Worm (Caenorhabditis elegans) whole organism, L3 larva: ENCODE data around the gene F17C8.9.

Experiments
- R02D3.7 ChIP-seq: fragments of 150-350 bp; optimal IDR thresholded peaks from 2 replicates; lab custom pipeline; 2014; ENCODE audit warnings: missing biosample characterization, missing genetic modification characterization
- ZK546.5 ChIP-seq: sonication (generic microtip); optimal IDR thresholded peaks from 2 replicates; lab custom pipeline; 2017; ENCODE audit warnings: missing biosample characterization, missing genetic modification characterization
- aly-2 ChIP-seq: fragments of 150-350 bp; optimal IDR thresholded peaks from 2 replicates; lab custom pipeline; 2014; ENCODE audit warnings: missing biosample characterization, missing genetic modification characterization
- ama-1 ChIP-seq: fragments of 150-350 bp; optimal IDR thresholded peaks from 2 replicates; lab custom pipeline; 2018
- ceh-16 ChIP-seq: sonication (generic microtip); optimal IDR thresholded peaks from 2 replicates; lab custom pipeline; 2017; ENCODE audit warnings: missing biosample characterization, missing genetic modification characterization
- ceh-28 ChIP-seq: fragments of 150-350 bp; optimal IDR thresholded peaks from 2 replicates; lab custom pipeline; 2014; ENCODE audit warnings: missing biosample characterization, missing genetic modification reagents, missing genetic modification characterization
- ceh-82 ChIP-seq: fragments of 150-350 bp; optimal IDR thresholded peaks from 2 replicates; lab custom pipeline; 2014; ENCODE audit warnings: missing biosample characterization, missing genetic modification characterization
- ceh-9 ChIP-seq: sonication (generic microtip); optimal IDR thresholded peaks from 2 replicates; lab custom pipeline; 2018; ENCODE audit warnings: missing biosample characterization, missing genetic modification characterization
- daf-12 ChIP-seq: fragments of 150-350 bp; optimal IDR thresholded peaks from 2 replicates; lab custom pipeline; 2014; ENCODE audit warnings: missing biosample characterization, missing genetic modification reagents, missing genetic modification characterization
- egl-27 ChIP-seq: sonication (generic microtip); optimal IDR thresholded peaks from 4 replicates; lab custom pipeline; 2017; ENCODE audit warnings: missing biosample characterization, missing genetic modification reagents, missing genetic modification characterization
- egl-5 ChIP-seq: fragments of 150-350 bp; optimal IDR thresholded peaks from 2 replicates; lab custom pipeline; 2017; ENCODE audit warnings: missing biosample characterization, missing genetic modification reagents, missing genetic modification characterization, inconsistent platforms
- elt-1 ChIP-seq: fragments of 150-350 bp; optimal IDR thresholded peaks from 2 replicates; lab custom pipeline; 2014; ENCODE audit warnings: missing biosample characterization, missing genetic modification characterization
- elt-2 ChIP-seq: sonication (generic microtip); optimal IDR thresholded peaks from 2 replicates; lab custom pipeline; 2016; ENCODE audit warnings: missing genetic modification reagents, mild to moderate bottlenecking, missing genetic modification characterization, missing compliant biosample characterization
- elt-3 ChIP-seq, 3 experiments: fragments of 150-350 bp in 1 of 3; sonication (generic microtip) in 2 of 3; optimal IDR thresholded peaks; 2 replicates in 2 of 3; 4 replicates in 1 of 3; lab custom pipeline; 2014 to 2017; ENCODE audit warnings: missing biosample characterization in 3 of 3, missing genetic modification characterization in 3 of 3
- eor-1 ChIP-seq, 2 experiments: fragments of 150-350 bp; optimal IDR thresholded peaks; 2 replicates each; lab custom pipeline; 2014 to 2018; ENCODE audit warnings: missing biosample characterization in 2 of 2, missing genetic modification characterization in 2 of 2
- fkh-10 ChIP-seq: sonication (generic microtip); optimal IDR thresholded peaks from 2 replicates; lab custom pipeline; 2017; ENCODE audit warnings: missing biosample characterization, missing genetic modification reagents, missing genetic modification characterization
- fkh-2 ChIP-seq: fragments of 150-350 bp; optimal IDR thresholded peaks from 2 replicates; lab custom pipeline; 2014; ENCODE audit warnings: missing biosample characterization, missing genetic modification reagents, missing genetic modification characterization
- hmg-11 ChIP-seq: sonication (generic microtip); optimal IDR thresholded peaks from 2 replicates; lab custom pipeline; 2016; ENCODE audit warnings: missing genetic modification characterization, missing compliant biosample characterization
- jun-1 ChIP-seq: fragments of 150-350 bp; optimal IDR thresholded peaks from 2 replicates; lab custom pipeline; 2014; ENCODE audit warnings: missing biosample characterization, missing genetic modification reagents, missing genetic modification characterization
- lin-15B ChIP-seq: fragments of 150-350 bp; optimal IDR thresholded peaks from 2 replicates; lab custom pipeline; 2014; ENCODE audit warnings: missing biosample characterization, missing genetic modification characterization
- lin-39 ChIP-seq: fragments of 150-350 bp; optimal IDR thresholded peaks from 2 replicates; lab custom pipeline; 2018; ENCODE audit warnings: missing biosample characterization, missing genetic modification reagents, missing genetic modification characterization
- lsy-12 ChIP-seq: sonication (generic microtip); optimal IDR thresholded peaks from 2 replicates; lab custom pipeline; 2016; ENCODE audit warnings: mild to moderate bottlenecking, missing genetic modification characterization, missing compliant biosample characterization
- mml-1 ChIP-seq: fragments of 150-350 bp; sonication (generic microtip); optimal IDR thresholded peaks from 3 replicates; lab custom pipeline; 2014; ENCODE audit warnings: missing biosample characterization, missing genetic modification characterization
- nfya-1 ChIP-seq: sonication (generic microtip); optimal IDR thresholded peaks from 2 replicates; lab custom pipeline; 2017; ENCODE audit warnings: missing genetic modification characterization, mild to moderate bottlenecking, missing compliant biosample characterization, antibody characterized with exemption, moderate library complexity; ENCODE audit not compliant: insufficient read depth
- nhr-11 ChIP-seq: fragments of 150-350 bp; optimal IDR thresholded peaks from 2 replicates; lab custom pipeline; 2014; ENCODE audit warnings: missing biosample characterization, missing genetic modification characterization
- nhr-12 ChIP-seq: fragments of 150-350 bp; optimal IDR thresholded peaks from 2 replicates; lab custom pipeline; 2014; ENCODE audit warnings: missing biosample characterization, missing genetic modification characterization
- nhr-23 ChIP-seq: fragments of 150-350 bp; optimal IDR thresholded peaks from 2 replicates; lab custom pipeline; 2014; ENCODE audit warnings: missing biosample characterization, missing genetic modification reagents, missing genetic modification characterization
- nhr-237 ChIP-seq: fragments of 150-350 bp; optimal IDR thresholded peaks from 2 replicates; lab custom pipeline; 2014; ENCODE audit warnings: missing biosample characterization, missing genetic modification characterization
- nhr-25 ChIP-seq: sonication (generic microtip); optimal IDR thresholded peaks from 2 replicates; lab custom pipeline; 2017; ENCODE audit warnings: missing biosample characterization, missing genetic modification characterization
- nhr-28 ChIP-seq: fragments of 150-350 bp; optimal IDR thresholded peaks from 2 replicates; lab custom pipeline; 2014; ENCODE audit warnings: missing biosample characterization, missing genetic modification characterization
- nhr-43 ChIP-seq: sonication (generic microtip); optimal IDR thresholded peaks from 2 replicates; lab custom pipeline; 2016; ENCODE audit warnings: mild to moderate bottlenecking, missing genetic modification characterization, missing compliant biosample characterization; ENCODE audit not compliant: poor library complexity, severe bottlenecking
- nhr-67 ChIP-seq: fragments of 150-350 bp; optimal IDR thresholded peaks from 2 replicates; lab custom pipeline; 2014; ENCODE audit warnings: missing biosample characterization, missing genetic modification characterization
- nhr-76 ChIP-seq: fragments of 150-350 bp; sonication (generic microtip); optimal IDR thresholded peaks from 5 replicates; lab custom pipeline; 2014; ENCODE audit warnings: missing biosample characterization, missing genetic modification characterization
- nhr-77 ChIP-seq: fragments of 150-350 bp; optimal IDR thresholded peaks from 2 replicates; lab custom pipeline; 2014; ENCODE audit warnings: missing biosample characterization, missing genetic modification characterization
- pha-4 ChIP-seq: fragments of 150-350 bp; optimal IDR thresholded peaks from 2 replicates; lab custom pipeline; 2014; ENCODE audit warnings: missing biosample characterization, missing genetic modification reagents, missing genetic modification characterization
- pqm-1 ChIP-seq: fragments of 150-350 bp; optimal IDR thresholded peaks from 2 replicates; lab custom pipeline; 2017; ENCODE audit warnings: missing biosample characterization, missing genetic modification characterization, inconsistent platforms
- sea-2 ChIP-seq: fragments of 150-350 bp; sonication (generic microtip); optimal IDR thresholded peaks from 4 replicates; lab custom pipeline; 2014; ENCODE audit warnings: missing biosample characterization, missing genetic modification reagents, missing genetic modification characterization
- skn-1 ChIP-seq: fragments of 150-350 bp; optimal IDR thresholded peaks from 2 replicates; lab custom pipeline; 2014; ENCODE audit warnings: missing biosample characterization, missing genetic modification characterization
- snpc-4 ChIP-seq: fragments of 150-350 bp; optimal IDR thresholded peaks from 2 replicates; lab custom pipeline; 2014; ENCODE audit warnings: missing biosample characterization, missing genetic modification characterization
- tbx-2 ChIP-seq: sonication (generic microtip); optimal IDR thresholded peaks from 2 replicates; lab custom pipeline; 2016; ENCODE audit warnings: mild to moderate bottlenecking, missing genetic modification characterization, missing compliant biosample characterization
- unc-39 ChIP-seq: sonication (generic microtip); optimal IDR thresholded peaks from 4 replicates; lab custom pipeline; 2017; ENCODE audit warnings: missing biosample characterization, missing genetic modification characterization
- unc-62 ChIP-seq: fragments of 150-350 bp; sonication (generic microtip); optimal IDR thresholded peaks from 4 replicates; lab custom pipeline; 2014; ENCODE audit warnings: missing biosample characterization, missing genetic modification reagents, missing genetic modification characterization
- zag-1 ChIP-seq: fragments of 150-350 bp; optimal IDR thresholded peaks from 2 replicates; lab custom pipeline; 2014; ENCODE audit warnings: missing biosample characterization, missing genetic modification characterization
- ztf-11 ChIP-seq: fragments of 150-350 bp; optimal IDR thresholded peaks from 2 replicates; lab custom pipeline; 2014; ENCODE audit warnings: missing biosample characterization, missing genetic modification characterization
- ztf-4 ChIP-seq: fragments of 150-350 bp; optimal IDR thresholded peaks from 2 replicates; lab custom pipeline; 2014; ENCODE audit warnings: missing biosample characterization, missing genetic modification characterization

F17C8.9 gene

DNA sequence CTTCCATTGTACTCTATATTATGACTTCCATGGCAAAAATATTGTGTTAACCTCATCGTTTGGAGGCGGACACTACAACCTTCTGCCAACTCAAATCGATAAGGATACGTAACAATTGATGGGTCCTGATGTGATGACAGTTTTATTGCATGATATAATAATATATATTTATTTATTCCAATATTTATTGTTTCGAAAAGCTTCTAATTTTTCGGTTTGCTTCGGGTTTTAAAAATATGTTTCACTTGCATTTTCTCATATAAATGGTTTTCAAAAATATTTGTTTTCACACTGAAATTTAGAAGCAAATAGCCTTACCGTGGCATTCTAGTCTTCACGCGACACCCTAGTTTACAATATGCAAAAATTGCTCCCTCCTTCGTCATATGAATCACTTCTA lies 27.5 kb upstream of the F17C8.9 start, which contains the start of gene T04A8.13:
Gene T04A8.13, plus strand, starts transcription at position 301 of the 400 bp plus-strand sequence.
- TF ChIP-seq zag-1 (tag; lab: Kevin White, UChicago), result no peak
- TF ChIP-seq nhr-25 (tag; lab: Kevin White, UChicago), result no peak

DNA sequence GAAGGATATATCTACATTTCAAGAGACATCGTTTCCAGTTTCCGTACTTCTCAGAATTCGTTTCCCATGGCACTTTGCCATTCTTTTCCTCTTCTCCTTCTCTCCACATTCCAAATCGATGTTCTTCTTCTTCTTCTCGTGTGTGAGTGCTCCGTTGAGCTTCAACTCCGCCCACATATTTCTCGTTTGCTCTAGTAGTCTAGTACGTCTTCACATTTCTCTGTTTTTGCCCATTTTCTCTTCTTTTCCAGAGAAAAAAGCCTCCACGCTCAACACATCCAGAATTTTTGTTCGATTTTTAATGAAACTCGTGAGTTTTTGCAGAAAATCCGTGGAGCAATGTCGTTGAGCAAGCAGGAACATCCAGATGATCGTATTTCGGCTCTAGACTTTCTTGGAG lies 25.2 kb upstream of the F17C8.9 start, which contains the start of gene T04A8.18:
Gene T04A8.18, plus strand, starts transcription at position 301 of the 400 bp plus-strand sequence.
- TF ChIP-seq nhr-12 (tag; lab: Kevin White, UChicago), result no peak
- no peak for TF ChIP-seq skn-1 (tag; lab: Kevin White, UChicago)

DNA sequence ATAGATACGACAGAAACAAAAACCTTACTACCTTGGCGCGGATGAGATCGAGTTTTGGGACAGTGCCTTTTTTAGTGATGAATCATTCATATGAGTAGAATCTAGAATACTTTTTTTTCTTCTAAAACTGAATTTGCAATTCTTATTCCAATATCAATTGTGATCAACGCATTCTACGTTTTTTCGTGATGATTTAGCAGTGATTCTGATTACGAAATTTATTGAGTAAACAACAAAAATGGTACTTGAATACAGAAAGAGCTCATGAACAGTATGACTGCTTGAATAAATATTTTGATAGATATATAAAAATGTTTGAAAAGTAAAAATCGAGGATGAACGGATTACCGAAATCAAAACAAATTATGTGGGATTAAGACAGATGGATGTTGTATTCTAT lies 19.1 kb upstream of the F17C8.9 start, which contains the start of gene him-18:
Gene him-18, minus strand, starts transcription at position 101 of the 400 bp plus-strand sequence.
- TF ChIP-seq ceh-9 (tag; lab: Kevin White, UChicago) (no peak), mml-1 (tag; lab: Kevin White, UChicago) (no peak), pha-4 (tag; lab: Kevin White, UChicago) (no peak), ceh-16 (tag; lab: Kevin White, UChicago) (no peak), unc-62 (GFP tag; lab: Kevin White, UChicago) (no peak), nhr-11 (no peak), ama-1 (lab: Kevin White, UChicago) (no peak), nhr-76 (tag; lab: Kevin White, UChicago) (no peak), nhr-77 (tag; lab: Kevin White, UChicago) (no peak), ztf-4 (no peak), nhr-67 (tag; lab: Kevin White, UChicago) (no peak), nfya-1 (tag; lab: Kevin White, UChicago) (no peak), ceh-82 (tag; lab: Kevin White, UChicago) (no peak)

DNA sequence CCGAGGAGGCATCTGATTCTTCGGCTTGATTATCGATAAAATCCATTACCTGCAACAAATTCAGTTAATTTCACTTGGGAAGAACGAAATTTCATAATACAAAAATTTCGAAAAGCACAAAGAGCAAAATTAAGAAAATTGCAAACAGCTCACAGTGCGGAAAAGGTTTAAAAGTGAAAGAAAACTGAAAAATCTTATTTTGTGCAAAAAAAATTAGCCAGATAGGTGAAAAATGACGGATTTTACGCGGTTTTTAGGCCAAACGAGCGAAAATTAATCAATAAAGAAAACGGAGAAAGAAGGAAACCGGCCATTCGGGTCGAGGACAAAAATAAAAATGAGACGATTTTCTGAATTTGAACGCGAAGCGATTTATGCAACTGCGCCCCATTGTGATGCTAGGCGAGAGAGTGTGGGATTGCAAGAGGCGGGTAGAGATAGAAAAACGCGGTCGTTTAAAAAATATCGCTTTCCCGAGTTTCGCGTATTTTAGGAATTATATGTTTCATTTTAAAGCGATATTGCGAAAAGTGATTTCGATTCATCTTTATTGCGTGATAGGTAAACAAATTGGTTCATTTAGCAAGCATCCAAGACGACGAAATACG lies 13.4 kb upstream of the F17C8.9 start, which contains the start of gene emb-5:
Gene emb-5, minus strand, starts transcription at position 51 of the 608 bp plus-strand sequence.
- TF ChIP-seq nhr-23 (peak; percentile 53), lin-39 (peak; percentile 73), fkh-10 (GFP tag; lab: Kevin White, UChicago) (no peak), elt-2 (tag; lab: Kevin White, UChicago) (no peak), nhr-67 (tag; lab: Kevin White, UChicago) (no peak), nhr-76 (tag; lab: Kevin White, UChicago) (no peak), fkh-2 (no peak), nhr-77 (tag; lab: Kevin White, UChicago) (no peak), ama-1 (lab: Kevin White, UChicago) (no peak), elt-3 (tag; optimal IDR thresholded peaks at IDR 0.05; lab: Kevin White, UChicago) (no peak), ZK546.5 (tag; lab: Kevin White, UChicago) (no peak), hmg-11 (peak; percentile 25), ceh-28 (tag; lab: Kevin White, UChicago) (no peak), nhr-12 (tag; lab: Kevin White, UChicago) (no peak), sea-2 (GFP tag; lab: Kevin White, UChicago) (no peak), nhr-11 (no peak), ceh-9 (tag; lab: Kevin White, UChicago) (no peak), ztf-4 (no peak), R02D3.7 (tag; lab: Kevin White, UChicago) (peak; percentile 58), snpc-4 (no peak), skn-1 (tag; lab: Kevin White, UChicago) (no peak), ceh-82 (tag; lab: Kevin White, UChicago) (no peak), pqm-1 (tag; lab: Kevin White, UChicago) (no peak), mml-1 (tag; lab: Kevin White, UChicago) (no peak), eor-1 (tag; optimal IDR thresholded peaks at IDR 0.05; lab: Kevin White, UChicago) (no peak), nhr-28 (tag; lab: Kevin White, UChicago) (no peak), jun-1 (tag; lab: Kevin White, UChicago) (no peak), daf-12 (no peak), zag-1 (tag; lab: Kevin White, UChicago) (no peak), nhr-237 (tag; lab: Kevin White, UChicago) (no peak), ztf-11 (tag; lab: Kevin White, UChicago) (no peak), nhr-25 (tag; lab: Kevin White, UChicago) (peak; percentile 54), egl-27 (tag; lab: Kevin White, UChicago) (no peak), egl-5 (tag; lab: Kevin White, UChicago) (peak; percentile 35), unc-39 (tag; lab: Kevin White, UChicago) (no peak), aly-2 (no peak), elt-1 (tag; lab: Kevin White, UChicago) (no peak), tbx-2 (tag; lab: Kevin White, UChicago) (no peak), nfya-1 (tag; lab: Kevin White, UChicago) (no peak), nhr-43 (tag; lab: Kevin White, UChicago) (peak; percentile 3), lin-15B (tag; lab: Kevin White, UChicago) (peak; percentile 81), lsy-12 (no peak)
